Worm (Caenorhabditis elegans) whole organism, L1 larva: ENCODE measurements around the gene C14A11.9.

Experiments used
- C04F5.9 ChIP-seq: sonication (generic microtip); optimal IDR thresholded peaks from 2 replicates; lab custom pipeline; 2016; ENCODE audit warnings: missing genetic modification characterization, missing compliant biosample characterization
- Y116A8C.19 ChIP-seq: sonication (generic microtip); optimal IDR thresholded peaks from 2 replicates; lab custom pipeline; 2016; ENCODE audit warnings: missing compliant biosample characterization, missing genetic modification characterization, borderline replicate concordance
- alr-1 ChIP-seq: fragments of 200-800 bp; sonication (Bioruptor generic); optimal IDR thresholded peaks from 2 replicates; lab custom pipeline; 2018; ENCODE audit warnings: borderline replicate concordance, mild to moderate bottlenecking, missing genetic modification characterization, missing compliant biosample characterization
- aly-2 ChIP-seq: fragments of 150-350 bp; optimal IDR thresholded peaks from 2 replicates; lab custom pipeline; 2014; ENCODE audit warnings: missing biosample characterization, missing genetic modification characterization
- ama-1 ChIP-seq: fragments of 150-350 bp; optimal IDR thresholded peaks from 2 replicates; lab custom pipeline; 2014
- blmp-1 ChIP-seq: fragments of 150-350 bp; optimal IDR thresholded peaks from 2 replicates; lab custom pipeline; 2014; ENCODE audit warnings: missing biosample characterization, missing genetic modification characterization
- ceh-8 ChIP-seq: fragments of 200-800 bp; sonication (Bioruptor generic); optimal IDR thresholded peaks from 2 replicates; lab custom pipeline; 2018; ENCODE audit warnings: mild to moderate bottlenecking, missing genetic modification characterization, moderate library complexity, missing compliant biosample characterization
- ceh-82 ChIP-seq, 3 experiments: fragments of 150-350 bp in 1 of 3; sonication (generic microtip) in 2 of 3; optimal IDR thresholded peaks; 2 replicates each; lab custom pipeline; 2014 to 2017; ENCODE audit warnings: missing biosample characterization in 3 of 3, missing genetic modification characterization in 3 of 3
- ceh-88 ChIP-seq: fragments of 200-800 bp; sonication (Bioruptor generic); IDR thresholded peaks from 2 replicates; pipeline ENCODE4 v1.3.6; 2022; ENCODE audit warnings: missing genetic modification characterization, missing compliant biosample characterization
- ces-1 ChIP-seq: fragments of 150-350 bp; optimal IDR thresholded peaks from 2 replicates; lab custom pipeline; 2014; ENCODE audit warnings: missing biosample characterization, missing genetic modification reagents, missing genetic modification characterization
- dpl-1 ChIP-seq, 3 experiments: fragments of 150-350 bp in 2 of 3; sonication (generic microtip) in 1 of 3; optimal IDR thresholded peaks; 2 replicates each; lab custom pipeline; 2014 to 2017; ENCODE audit warnings: missing biosample characterization in 3 of 3, missing genetic modification characterization in 3 of 3, missing genetic modification reagents in 3 of 3
- egl-27 ChIP-seq, 2 experiments: fragments of 150-350 bp in 1 of 2; sonication (generic microtip); optimal IDR thresholded peaks; 3 replicates each; lab custom pipeline; 2017 to 2018; ENCODE audit warnings: missing biosample characterization in 2 of 2, missing genetic modification characterization in 2 of 2, missing genetic modification reagents in 2 of 2
- elt-2 ChIP-seq: sonication (generic microtip); optimal IDR thresholded peaks from 2 replicates; lab custom pipeline; 2016; ENCODE audit warnings: missing genetic modification characterization, mild to moderate bottlenecking, inconsistent platforms, missing compliant biosample characterization, missing genetic modification reagents
- ets-5 ChIP-seq: fragments of 200-800 bp; sonication (Bioruptor generic); IDR thresholded peaks from 2 replicates; pipeline ENCODE4 v1.3.6; 2022; ENCODE audit warnings: missing genetic modification characterization, missing compliant biosample characterization
- fkh-4 ChIP-seq: sonication (generic microtip); optimal IDR thresholded peaks from 2 replicates; lab custom pipeline; 2016; ENCODE audit warnings: missing compliant biosample characterization, missing genetic modification characterization, borderline replicate concordance
- fkh-8 ChIP-seq: sonication (generic microtip); optimal IDR thresholded peaks from 2 replicates; lab custom pipeline; 2016; ENCODE audit warnings: mild to moderate bottlenecking, missing genetic modification characterization, missing compliant biosample characterization
- fos-1 ChIP-seq: fragments of 150-350 bp; optimal IDR thresholded peaks from 2 replicates; lab custom pipeline; 2014; ENCODE audit warnings: missing biosample characterization, missing genetic modification characterization
- grh-1 ChIP-seq: fragments of 200-800 bp; sonication (Bioruptor generic); IDR thresholded peaks from 2 replicates; pipeline ENCODE4 v1.3.6; 2022; ENCODE audit warnings: missing genetic modification reagents, missing genetic modification characterization, missing compliant biosample characterization
- irx-1 ChIP-seq: sonication (generic microtip); optimal IDR thresholded peaks from 2 replicates; lab custom pipeline; 2016; ENCODE audit warnings: missing genetic modification characterization, missing compliant biosample characterization
- jun-1 ChIP-seq: fragments of 150-350 bp; optimal IDR thresholded peaks from 2 replicates; lab custom pipeline; 2014; ENCODE audit warnings: missing biosample characterization, missing genetic modification reagents, missing genetic modification characterization
- lin-13 ChIP-seq: fragments of 150-350 bp; optimal IDR thresholded peaks from 2 replicates; lab custom pipeline; 2014; ENCODE audit warnings: missing biosample characterization, missing genetic modification reagents, missing genetic modification characterization
- lin-14 ChIP-seq: fragments of 200-800 bp; sonication (Bioruptor generic); optimal IDR thresholded peaks from 2 replicates; lab custom pipeline; 2018; ENCODE audit warnings: mild to moderate bottlenecking, missing genetic modification characterization, moderate library complexity, missing compliant biosample characterization
- lin-15B ChIP-seq: fragments of 150-350 bp; sonication (generic microtip); optimal IDR thresholded peaks from 3 replicates; lab custom pipeline; 2014; ENCODE audit warnings: missing biosample characterization, missing genetic modification characterization
- lin-39 ChIP-seq: fragments of 150-350 bp; optimal IDR thresholded peaks from 2 replicates; lab custom pipeline; 2014; ENCODE audit warnings: missing biosample characterization, missing genetic modification reagents, missing genetic modification characterization
- lsy-2 ChIP-seq, 2 experiments: fragments of 150-350 bp; optimal IDR thresholded peaks; 2 replicates each; lab custom pipeline; 2014; ENCODE audit warnings: missing biosample characterization in 2 of 2, missing genetic modification characterization in 2 of 2
- mab-9 ChIP-seq: fragments of 200-800 bp; sonication (Bioruptor generic); IDR thresholded peaks from 2 replicates; pipeline ENCODE4 v1.3.6; 2022; ENCODE audit warnings: missing genetic modification reagents, missing genetic modification characterization, missing compliant biosample characterization
- mdl-1 ChIP-seq, 2 experiments: fragments of 150-350 bp; optimal IDR thresholded peaks; 2 replicates each; lab custom pipeline; 2014 to 2017; ENCODE audit warnings: missing biosample characterization in 2 of 2, missing genetic modification characterization in 2 of 2, inconsistent platforms in 1 of 2
- mep-1 ChIP-seq: fragments of 150-350 bp; optimal IDR thresholded peaks from 2 replicates; lab custom pipeline; 2014; ENCODE audit warnings: missing biosample characterization, missing genetic modification characterization
- nhr-11 ChIP-seq: fragments of 150-350 bp; optimal IDR thresholded peaks from 2 replicates; lab custom pipeline; 2014; ENCODE audit warnings: missing biosample characterization, missing genetic modification characterization
- nhr-12 ChIP-seq: sonication (generic microtip); optimal IDR thresholded peaks from 2 replicates; lab custom pipeline; 2017; ENCODE audit warnings: missing biosample characterization, missing genetic modification characterization
- nhr-19 ChIP-seq: fragments of 200-800 bp; sonication (Bioruptor generic); conservative IDR thresholded peaks from 2 replicates; pipeline ENCODE4 v1.3.6; 2022; ENCODE audit warnings: missing genetic modification characterization, missing compliant biosample characterization
- nhr-237 ChIP-seq: fragments of 150-350 bp; optimal IDR thresholded peaks from 2 replicates; lab custom pipeline; 2014; ENCODE audit warnings: missing biosample characterization, missing genetic modification characterization
- nhr-47 ChIP-seq: sonication (generic microtip); optimal IDR thresholded peaks from 2 replicates; lab custom pipeline; 2016; ENCODE audit warnings: mild to moderate bottlenecking, missing genetic modification characterization, moderate library complexity, missing compliant biosample characterization
- nhr-76 ChIP-seq: sonication (generic microtip); optimal IDR thresholded peaks from 2 replicates; lab custom pipeline; 2017; ENCODE audit warnings: missing biosample characterization, missing genetic modification characterization
- nhr-77 ChIP-seq: fragments of 150-350 bp; optimal IDR thresholded peaks from 2 replicates; lab custom pipeline; 2014; ENCODE audit warnings: missing biosample characterization, missing genetic modification characterization
- nhr-84 ChIP-seq: sonication (generic microtip); optimal IDR thresholded peaks from 2 replicates; lab custom pipeline; 2017; ENCODE audit warnings: missing biosample characterization, missing genetic modification characterization
- nhr-85 ChIP-seq: sonication (generic microtip); peaks from one replicate; lab custom pipeline; 2016; ENCODE audit warnings: missing genetic modification characterization, inconsistent platforms, missing compliant biosample characterization
- nhr-90 ChIP-seq: sonication (generic microtip); optimal IDR thresholded peaks from 2 replicates; lab custom pipeline; 2016; ENCODE audit warnings: mild to moderate bottlenecking, missing genetic modification characterization, missing compliant biosample characterization; ENCODE audit not compliant: poor library complexity
- pag-3 ChIP-seq: sonication (generic microtip); optimal IDR thresholded peaks from 2 replicates; lab custom pipeline; 2017; ENCODE audit warnings: missing genetic modification characterization, mild to moderate bottlenecking, missing compliant biosample characterization, antibody characterized with exemption, borderline replicate concordance; ENCODE audit not compliant: insufficient read depth
- snpc-4 ChIP-seq: fragments of 150-350 bp; optimal IDR thresholded peaks from 2 replicates; lab custom pipeline; 2014; ENCODE audit warnings: missing biosample characterization, missing genetic modification characterization
- snu-23 ChIP-seq: sonication (generic microtip); optimal IDR thresholded peaks from 2 replicates; lab custom pipeline; 2016; ENCODE audit warnings: missing genetic modification characterization, missing compliant biosample characterization
- sox-4 ChIP-seq: sonication (generic microtip); optimal IDR thresholded peaks from 2 replicates; lab custom pipeline; 2016; ENCODE audit warnings: missing genetic modification characterization, missing compliant biosample characterization
- sup-37 ChIP-seq: fragments of 200-800 bp; sonication (Bioruptor generic); optimal IDR thresholded peaks from 2 replicates; lab custom pipeline; 2018; ENCODE audit warnings: mild to moderate bottlenecking, missing genetic modification characterization, missing compliant biosample characterization
- tbx-2 ChIP-seq: sonication (generic microtip); optimal IDR thresholded peaks from 2 replicates; lab custom pipeline; 2016; ENCODE audit warnings: missing genetic modification characterization, missing compliant biosample characterization
- unc-130 ChIP-seq: fragments of 150-350 bp; optimal IDR thresholded peaks from 2 replicates; lab custom pipeline; 2017; ENCODE audit warnings: missing biosample characterization, missing genetic modification characterization, inconsistent platforms
- unc-62 ChIP-seq: fragments of 150-350 bp; optimal IDR thresholded peaks from 2 replicates; lab custom pipeline; 2014; ENCODE audit warnings: missing biosample characterization, missing genetic modification reagents, missing genetic modification characterization
- unc-86 ChIP-seq: sonication (generic microtip); optimal IDR thresholded peaks from 2 replicates; lab custom pipeline; 2016; ENCODE audit warnings: missing genetic modification characterization, missing compliant biosample characterization
- vab-15 ChIP-seq: sonication (generic microtip); optimal IDR thresholded peaks from 2 replicates; lab custom pipeline; 2017; ENCODE audit warnings: missing genotype, mild to moderate bottlenecking, missing genetic modification characterization, missing compliant biosample characterization
- xbp-1 ChIP-seq: sonication (generic microtip); optimal IDR thresholded peaks from 2 replicates; lab custom pipeline; 2016; ENCODE audit warnings: missing genetic modification characterization, missing compliant biosample characterization
- zag-1 ChIP-seq: fragments of 150-350 bp; optimal IDR thresholded peaks from 2 replicates; lab custom pipeline; 2014; ENCODE audit warnings: missing biosample characterization, missing genetic modification characterization
- zip-4 ChIP-seq: fragments of 200-800 bp; sonication (Bioruptor generic); optimal IDR thresholded peaks from 2 replicates; lab custom pipeline; 2018; ENCODE audit warnings: mild to moderate bottlenecking, missing genetic modification characterization, moderate library complexity, missing compliant biosample characterization

The C14A11.9 gene

ce11 chrX:2857070-2857825, 47.8 kb upstream of the C14A11.9 start, which contains the start of gene tra-4 (continued):
- TF ChIP-seq fkh-4: peak; percentile 22
- TF ChIP-seq lin-14 (GFP tag; lab: Kevin White, UChicago): peak; percentile 67
- no peak for TF ChIP-seq vab-15 (tag; lab: Kevin White, UChicago)
- no peak for TF ChIP-seq zag-1 (tag; lab: Kevin White, UChicago)
- no peak for TF ChIP-seq ceh-82 (tag; optimal IDR thresholded peaks at IDR 0.05; lab: Kevin White, UChicago)
- TF ChIP-seq nhr-19: no peak
- TF ChIP-seq aly-2 (tag; lab: Kevin White, UChicago): no peak
- TF ChIP-seq lsy-2 (tag; optimal IDR thresholded peaks at IDR 0.05; lab: Kevin White, UChicago): peak; percentile 29
- TF ChIP-seq nhr-90 (tag; lab: Kevin White, UChicago): peak; percentile 55
- TF ChIP-seq lin-39 (tag; lab: Kevin White, UChicago): no peak
- TF ChIP-seq Y116A8C.19 (tag; lab: Kevin White, UChicago): no peak
- no peak for TF ChIP-seq mab-9
- no peak for TF ChIP-seq zip-4 (GFP tag; lab: Kevin White, UChicago)
- TF ChIP-seq fkh-8: no peak
- TF ChIP-seq ceh-88 (GFP tag; lab: Robert Waterston, UW): no peak
- TF ChIP-seq jun-1 (tag; lab: Kevin White, UChicago): no peak
- no peak for TF ChIP-seq irx-1
- TF ChIP-seq nhr-237 (tag; lab: Kevin White, UChicago): no peak
- TF ChIP-seq elt-2 (tag; lab: Kevin White, UChicago): no peak
- TF ChIP-seq nhr-85: peak; percentile 76
- TF ChIP-seq C04F5.9 (tag; lab: Kevin White, UChicago): no peak
- no peak for TF ChIP-seq ama-1 (lab: Kevin White, UChicago)
- TF ChIP-seq dpl-1 (GFP tag; optimal IDR thresholded peaks at IDR 0.05; lab: Kevin White, UChicago): peak in 1 of 3 experiments; percentile 21
- no peak for TF ChIP-seq pag-3 (tag; lab: Kevin White, UChicago)
- no peak for TF ChIP-seq sup-37 (GFP tag; lab: Kevin White, UChicago)
- no peak for TF ChIP-seq mdl-1 (tag; optimal IDR thresholded peaks at IDR 0.05; lab: Kevin White, UChicago)
- TF ChIP-seq ceh-8 (GFP tag; lab: Kevin White, UChicago): no peak
- no peak for TF ChIP-seq nhr-76 (tag; lab: Kevin White, UChicago)
- no peak for TF ChIP-seq ces-1 (GFP tag; lab: Kevin White, UChicago)
- no peak for TF ChIP-seq nhr-77 (tag; lab: Kevin White, UChicago)
- peak; percentile 42 for TF ChIP-seq mep-1
- TF ChIP-seq blmp-1 (tag; lab: Kevin White, UChicago): peak; percentile 32
- no peak for TF ChIP-seq unc-130 (tag; lab: Kevin White, UChicago)
- 0 out of 2 replicates have a peak, but pooled peaks have one; percentile 56 for TF ChIP-seq ets-5 (GFP tag; lab: Robert Waterston, UW)
- no peak for TF ChIP-seq nhr-11
- TF ChIP-seq sox-4 (tag; lab: Kevin White, UChicago): no peak
- no peak for TF ChIP-seq alr-1 (tag; lab: Kevin White, UChicago)
- TF ChIP-seq lin-15B (tag; lab: Kevin White, UChicago): no peak
- no peak for TF ChIP-seq lin-13 (GFP tag; lab: Kevin White, UChicago)
- TF ChIP-seq xbp-1 (tag; lab: Kevin White, UChicago): no peak
- peak; percentile 43 for TF ChIP-seq nhr-47 (tag; lab: Kevin White, UChicago)

DNA sequence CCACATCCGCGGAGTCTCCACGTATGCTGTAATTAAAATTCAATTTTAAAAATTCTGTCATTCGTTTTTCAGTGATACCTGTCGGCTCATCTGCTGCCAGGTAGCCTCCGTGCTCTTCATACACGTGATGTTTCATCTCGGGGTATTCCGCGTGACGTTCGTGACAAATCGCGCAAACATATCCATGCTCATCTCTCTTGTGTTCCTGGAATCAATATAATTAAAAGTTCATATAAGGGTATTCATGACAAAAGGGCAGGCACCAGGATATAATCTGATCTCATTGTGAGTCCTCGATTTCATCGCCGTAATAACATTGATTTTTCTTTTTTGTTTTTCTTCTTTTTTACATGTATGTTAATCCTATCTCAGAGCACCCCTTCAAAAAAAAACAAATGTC, 44.5 kb upstream of the C14A11.9 start:
- TF ChIP-seq nhr-12 (tag; lab: Kevin White, UChicago): no peak
- TF ChIP-seq snpc-4: no peak
- TF ChIP-seq mdl-1 (tag; optimal IDR thresholded peaks at IDR 0.05; lab: Kevin White, UChicago): no peak
- TF ChIP-seq lin-13 (GFP tag; lab: Kevin White, UChicago): no peak
- TF ChIP-seq unc-86: no peak
- peak; percentile 2 for TF ChIP-seq xbp-1 (tag; lab: Kevin White, UChicago)
- peak; percentile 49 for TF ChIP-seq sox-4 (tag; lab: Kevin White, UChicago)
- no peak for TF ChIP-seq jun-1 (tag; lab: Kevin White, UChicago)
- no peak for TF ChIP-seq lin-39 (tag; lab: Kevin White, UChicago)
- no peak for TF ChIP-seq tbx-2
- TF ChIP-seq lin-14 (GFP tag; lab: Kevin White, UChicago): no peak
- TF ChIP-seq grh-1 (GFP tag; lab: Robert Waterston, UW): no peak
- no peak for TF ChIP-seq nhr-84 (tag; lab: Kevin White, UChicago)
- no peak for TF ChIP-seq egl-27 (tag; optimal IDR thresholded peaks at IDR 0.05; lab: Kevin White, UChicago)
- no peak for TF ChIP-seq vab-15 (tag; lab: Kevin White, UChicago)
- no peak for TF ChIP-seq ceh-8 (GFP tag; lab: Kevin White, UChicago)
- no peak for TF ChIP-seq fos-1
- TF ChIP-seq ceh-88 (GFP tag; lab: Robert Waterston, UW): no peak
- no peak for TF ChIP-seq unc-62 (GFP tag; lab: Kevin White, UChicago)
- TF ChIP-seq snu-23 (GFP tag; lab: Kevin White, UChicago): no peak
